Worm (Caenorhabditis elegans) whole organism, L2 larva: Measurements from ENCODE around the gene nhr-94.

Source experiments
- R02D3.7 ChIP-seq: fragments of 150-350 bp; optimal IDR thresholded peaks from 2 replicates; lab custom pipeline; 2014; ENCODE audit warnings: missing biosample characterization, missing genetic modification characterization
- Y55F3AM.14 ChIP-seq: fragments of 200-800 bp; sonication (Bioruptor generic); optimal IDR thresholded peaks from 2 replicates; lab custom pipeline; 2018; ENCODE audit warnings: mild to moderate bottlenecking, missing genetic modification characterization, missing compliant biosample characterization
- ZK546.5 ChIP-seq: sonication (generic microtip); optimal IDR thresholded peaks from 2 replicates; lab custom pipeline; 2017; ENCODE audit warnings: missing biosample characterization, missing genetic modification characterization
- alr-1 ChIP-seq: fragments of 150-350 bp; optimal IDR thresholded peaks from 2 replicates; lab custom pipeline; 2014; ENCODE audit warnings: missing biosample characterization, missing genetic modification characterization
- ama-1 ChIP-seq: fragments of 150-350 bp; optimal IDR thresholded peaks from 2 replicates; lab custom pipeline; 2018; ENCODE audit warnings: inconsistent platforms
- blmp-1 ChIP-seq: sonication (generic microtip); optimal IDR thresholded peaks from 2 replicates; lab custom pipeline; 2017; ENCODE audit warnings: missing genetic modification characterization, mild to moderate bottlenecking, missing compliant biosample characterization, antibody characterized with exemption, moderate library complexity; ENCODE audit not compliant: insufficient read depth
- ceh-82 ChIP-seq: fragments of 150-350 bp; optimal IDR thresholded peaks from 2 replicates; lab custom pipeline; 2014; ENCODE audit warnings: missing biosample characterization, missing genetic modification characterization
- crh-2 ChIP-seq: sonication (generic microtip); optimal IDR thresholded peaks from 2 replicates; lab custom pipeline; 2017; ENCODE audit warnings: missing biosample characterization, missing genetic modification characterization
- dmd-4 ChIP-seq: sonication (generic microtip); optimal IDR thresholded peaks from 2 replicates; lab custom pipeline; 2017; ENCODE audit warnings: missing biosample characterization, missing genetic modification characterization
- egl-27 ChIP-seq: sonication (generic microtip); optimal IDR thresholded peaks from 3 replicates; lab custom pipeline; 2017; ENCODE audit warnings: missing biosample characterization, missing genetic modification reagents, missing genetic modification characterization
- elt-1 ChIP-seq: fragments of 150-350 bp; optimal IDR thresholded peaks from 2 replicates; lab custom pipeline; 2014; ENCODE audit warnings: missing biosample characterization, missing genetic modification characterization
- fos-1 ChIP-seq: fragments of 150-350 bp; optimal IDR thresholded peaks from 2 replicates; lab custom pipeline; 2014; ENCODE audit warnings: missing biosample characterization, missing genetic modification characterization
- gmeb-1 ChIP-seq: fragments of 150-350 bp; optimal IDR thresholded peaks from 2 replicates; lab custom pipeline; 2014; ENCODE audit warnings: missing biosample characterization, missing genetic modification characterization
- lin-11 ChIP-seq: fragments of 150-350 bp; sonication (generic microtip); optimal IDR thresholded peaks from 2 replicates; lab custom pipeline; 2014; ENCODE audit warnings: missing biosample characterization, missing genetic modification characterization, inconsistent platforms, mixed read lengths
- lin-13 ChIP-seq: fragments of 150-350 bp; optimal IDR thresholded peaks from 2 replicates; lab custom pipeline; 2014; ENCODE audit warnings: missing biosample characterization, missing genetic modification reagents, missing genetic modification characterization
- lsy-2 ChIP-seq, 2 experiments: fragments of 150-350 bp in 1 of 2; sonication (generic microtip) in 1 of 2; optimal IDR thresholded peaks; 2 replicates each; lab custom pipeline; 2014 to 2017; ENCODE audit warnings: missing biosample characterization in 2 of 2, missing genetic modification characterization in 2 of 2
- mbf-1 ChIP-seq: sonication (generic microtip); optimal IDR thresholded peaks from 2 replicates; lab custom pipeline; 2017; ENCODE audit warnings: missing biosample characterization, missing genetic modification characterization
- mdl-1 ChIP-seq, 2 experiments: fragments of 150-350 bp in 1 of 2; sonication (generic microtip) in 1 of 2; optimal IDR thresholded peaks; 2 replicates each; lab custom pipeline; 2017; ENCODE audit warnings: missing biosample characterization in 2 of 2, missing genetic modification characterization in 2 of 2
- nhr-129 ChIP-seq: fragments of 150-350 bp; optimal IDR thresholded peaks from 2 replicates; lab custom pipeline; 2014; ENCODE audit warnings: missing biosample characterization, missing genetic modification characterization
- nhr-21 ChIP-seq: fragments of 150-350 bp; optimal IDR thresholded peaks from 2 replicates; lab custom pipeline; 2014; ENCODE audit warnings: missing biosample characterization, missing genetic modification characterization
- nhr-23 ChIP-seq: fragments of 150-350 bp; optimal IDR thresholded peaks from 2 replicates; lab custom pipeline; 2014; ENCODE audit warnings: missing biosample characterization, missing genetic modification reagents, missing genetic modification characterization
- nhr-237 ChIP-seq: fragments of 150-350 bp; optimal IDR thresholded peaks from 2 replicates; lab custom pipeline; 2014; ENCODE audit warnings: missing biosample characterization, missing genetic modification characterization
- nhr-25 ChIP-seq: fragments of 150-350 bp; sonication (generic microtip); optimal IDR thresholded peaks from 3 replicates; lab custom pipeline; 2014; ENCODE audit warnings: missing biosample characterization, missing genetic modification characterization
- nhr-6 ChIP-seq: fragments of 150-350 bp; optimal IDR thresholded peaks from 2 replicates; lab custom pipeline; 2014; ENCODE audit warnings: missing biosample characterization, missing genetic modification characterization
- sem-4 ChIP-seq: fragments of 150-350 bp; optimal IDR thresholded peaks from 2 replicates; lab custom pipeline; 2014; ENCODE audit warnings: missing biosample characterization, missing genetic modification reagents, missing genetic modification characterization
- sma-9 ChIP-seq, 2 experiments: fragments of 150-350 bp in 1 of 2; sonication (generic microtip) in 1 of 2; optimal IDR thresholded peaks; 2 replicates each; lab custom pipeline; 2014 to 2016; ENCODE audit warnings: missing genetic modification characterization in 2 of 2, mild to moderate bottlenecking in 1 of 2, missing biosample characterization in 1 of 2, missing compliant biosample characterization in 1 of 2, missing genetic modification reagents in 1 of 2, moderate library complexity in 1 of 2
- snpc-4 ChIP-seq: fragments of 150-350 bp; optimal IDR thresholded peaks from 2 replicates; lab custom pipeline; 2014; ENCODE audit warnings: missing biosample characterization, missing genetic modification characterization
- unc-39 ChIP-seq: fragments of 150-350 bp; optimal IDR thresholded peaks from 2 replicates; lab custom pipeline; 2014; ENCODE audit warnings: missing biosample characterization, missing genetic modification characterization
- unc-62 ChIP-seq: fragments of 150-350 bp; optimal IDR thresholded peaks from 2 replicates; lab custom pipeline; 2014; ENCODE audit warnings: missing biosample characterization, missing genetic modification reagents, missing genetic modification characterization
- zag-1 ChIP-seq: fragments of 150-350 bp; optimal IDR thresholded peaks from 2 replicates; lab custom pipeline; 2014; ENCODE audit warnings: missing biosample characterization, missing genetic modification characterization
- ztf-1 ChIP-seq: fragments of 200-800 bp; sonication (Bioruptor generic); conservative IDR thresholded peaks from 2 replicates; pipeline ENCODE4 v1.3.6; 2022; ENCODE audit warnings: missing genetic modification characterization, missing compliant biosample characterization
- ztf-11 ChIP-seq: sonication (generic microtip); optimal IDR thresholded peaks from 2 replicates; lab custom pipeline; 2017; ENCODE audit warnings: missing biosample characterization, missing genetic modification characterization
- ztf-4 ChIP-seq: fragments of 150-350 bp; optimal IDR thresholded peaks from 2 replicates; lab custom pipeline; 2014; ENCODE audit warnings: missing biosample characterization, missing genetic modification characterization

Gene nhr-94

DNA sequence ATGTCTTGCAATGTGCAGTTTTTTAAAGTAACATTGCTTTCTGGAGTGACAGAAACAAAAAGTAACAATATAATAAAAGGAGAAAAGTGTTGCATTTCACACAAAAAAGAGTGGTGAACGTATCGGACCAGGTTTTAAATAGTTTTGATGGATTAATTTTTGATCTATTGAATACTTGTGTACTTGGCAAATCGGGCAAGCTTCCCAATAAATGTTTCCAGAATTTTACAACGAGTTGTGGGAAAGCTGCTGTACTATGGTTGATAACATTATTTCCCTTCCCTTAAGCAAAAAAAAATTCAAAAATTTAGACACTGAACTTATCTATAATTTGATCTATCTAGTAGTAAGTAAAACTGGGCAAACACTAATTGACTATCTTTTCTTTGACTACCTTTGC is 7.3 kb upstream of the nhr-94 start, which contains the start of gene C12D5.10:
C12D5.10 (minus strand) TSS at position 101 of the 400 bp plus-strand sequence.
- TF ChIP-seq lsy-2 (tag; optimal IDR thresholded peaks at IDR 0.05; lab: Kevin White, UChicago) (no peak), mbf-1 (no peak), snpc-4 (tag; lab: Kevin White, UChicago) (no peak), unc-39 (tag; lab: Kevin White, UChicago) (no peak), dmd-4 (tag; lab: Kevin White, UChicago) (no peak), ama-1 (lab: Kevin White, UChicago) (no peak), nhr-237 (tag; lab: Kevin White, UChicago) (no peak), gmeb-1 (tag; lab: Kevin White, UChicago) (no peak), nhr-129 (tag; lab: Kevin White, UChicago) (no peak), mdl-1 (tag; optimal IDR thresholded peaks at IDR 0.05; lab: Kevin White, UChicago) (no peak), nhr-23 (no peak), R02D3.7 (no peak), sem-4 (tag; lab: Kevin White, UChicago) (no peak)

ce11 chrV:7690637-7691036 is 4.5 kb upstream of the nhr-94 start:
- TF ChIP-seq mbf-1, result no peak
- TF ChIP-seq nhr-21 (tag; lab: Kevin White, UChicago), result no peak
- no peak for TF ChIP-seq sma-9 (GFP tag; optimal IDR thresholded peaks at IDR 0.05; lab: Kevin White, UChicago)
- no peak for TF ChIP-seq sma-9 (tag; optimal IDR thresholded peaks at IDR 0.05; lab: Kevin White, UChicago)
- TF ChIP-seq dmd-4 (tag; lab: Kevin White, UChicago), result no peak
- TF ChIP-seq egl-27 (tag; lab: Kevin White, UChicago), result no peak
- TF ChIP-seq ceh-82 (tag; lab: Kevin White, UChicago), result no peak
- no peak for TF ChIP-seq lsy-2 (tag; optimal IDR thresholded peaks at IDR 0.05; lab: Kevin White, UChicago)
- no peak for TF ChIP-seq unc-62 (GFP tag; lab: Kevin White, UChicago)
- TF ChIP-seq sem-4 (tag; lab: Kevin White, UChicago), result no peak
- no peak for TF ChIP-seq elt-1 (tag; lab: Kevin White, UChicago)
- TF ChIP-seq ZK546.5 (tag; lab: Kevin White, UChicago), result no peak
- no peak for TF ChIP-seq unc-39 (tag; lab: Kevin White, UChicago)
- TF ChIP-seq ztf-1 (GFP tag; lab: Robert Waterston, UW), result no peak
- no peak for TF ChIP-seq nhr-237 (tag; lab: Kevin White, UChicago)
- TF ChIP-seq blmp-1 (tag; lab: Kevin White, UChicago), result no peak
- no peak for TF ChIP-seq ztf-4
- no peak for TF ChIP-seq alr-1 (tag; lab: Kevin White, UChicago)
- no peak for TF ChIP-seq nhr-25 (tag; lab: Kevin White, UChicago)

- TF ChIP-seq nhr-6 (tag; lab: Kevin White, UChicago), result no peak
- no peak for TF ChIP-seq sem-4 (tag; lab: Kevin White, UChicago)
- no peak for TF ChIP-seq mbf-1
- no peak for TF ChIP-seq ZK546.5 (tag; lab: Kevin White, UChicago)
- no peak for TF ChIP-seq R02D3.7
- TF ChIP-seq nhr-23, result no peak
Measured at ce11 chrV:7689888-7690287, 3.8 kb upstream of the nhr-94 start, which contains the start of gene C12D5.9. Gene C12D5.9, minus strand, starts transcription at chrV:7689988.

DNA sequence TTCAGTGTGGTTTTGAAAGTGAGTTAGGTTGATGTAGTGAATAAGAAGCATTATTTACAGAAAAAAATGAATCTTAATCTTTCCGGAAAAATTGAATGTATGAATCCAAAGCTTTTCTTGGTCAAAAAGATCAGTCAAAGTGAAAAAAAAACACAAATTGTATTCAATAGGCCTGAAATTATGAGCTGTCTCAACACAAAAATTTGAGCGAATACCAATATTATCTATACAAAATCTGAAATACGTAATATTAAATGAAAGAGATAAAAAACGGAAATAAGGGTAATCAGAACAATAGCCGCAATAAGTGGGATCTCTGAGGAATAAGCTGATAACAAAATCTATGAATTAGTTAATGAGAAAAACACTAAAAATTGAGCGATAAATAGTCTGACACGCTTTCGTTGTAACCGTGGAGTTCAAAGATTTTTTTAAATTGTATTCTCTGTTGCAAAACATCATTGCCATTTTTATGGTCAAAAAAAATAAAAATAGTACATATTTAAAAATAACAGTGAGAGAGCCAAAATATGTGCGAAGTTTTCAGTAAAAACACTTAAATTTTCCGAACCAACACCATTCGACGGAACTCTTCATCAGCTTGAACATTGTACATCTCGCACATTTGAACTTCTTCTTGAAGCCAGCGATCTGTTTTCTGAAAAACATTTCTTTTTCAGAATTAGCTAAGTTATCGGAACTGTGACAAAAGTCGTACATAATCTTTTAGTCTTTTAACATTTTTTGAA is 2.1 kb downstream of the nhr-94 start, which contains the start of gene sre-11:
sre-11 (minus strand) TSS at position 51 of the 749 bp plus-strand sequence.
- no peak for TF ChIP-seq egl-27 (tag; lab: Kevin White, UChicago)
- TF ChIP-seq lin-13 (GFP tag; lab: Kevin White, UChicago), result no peak
- no peak for TF ChIP-seq unc-62 (GFP tag; lab: Kevin White, UChicago)
- TF ChIP-seq Y55F3AM.14 (GFP tag; lab: Kevin White, UChicago), result no peak
- no peak for TF ChIP-seq ztf-11 (tag; lab: Kevin White, UChicago)
- TF ChIP-seq zag-1 (tag; lab: Kevin White, UChicago), result no peak
- no peak for TF ChIP-seq lin-11 (tag; lab: Kevin White, UChicago)

- peak; percentile 80 for TF ChIP-seq sma-9 (GFP tag; optimal IDR thresholded peaks at IDR 0.05; lab: Kevin White, UChicago)
- TF ChIP-seq sma-9 (tag; optimal IDR thresholded peaks at IDR 0.05; lab: Kevin White, UChicago), result no peak
- TF ChIP-seq crh-2 (tag; lab: Kevin White, UChicago), result peak; percentile 30
- no peak for TF ChIP-seq gmeb-1 (tag; lab: Kevin White, UChicago)
- peak; percentile 34 for TF ChIP-seq fos-1 (tag; lab: Kevin White, UChicago)
- peak; percentile 21 for TF ChIP-seq nhr-129 (tag; lab: Kevin White, UChicago)
Measured at ce11 chrV:7681388-7681787, 4.7 kb downstream of the nhr-94 start, which contains the start of gene cyp-33A1. Gene cyp-33A1, minus strand, starts transcription at chrV:7681459.
